Worm (Caenorhabditis elegans): ENCODE measurements around the gene dhhc-9.

Gene dhhc-9

DNA sequence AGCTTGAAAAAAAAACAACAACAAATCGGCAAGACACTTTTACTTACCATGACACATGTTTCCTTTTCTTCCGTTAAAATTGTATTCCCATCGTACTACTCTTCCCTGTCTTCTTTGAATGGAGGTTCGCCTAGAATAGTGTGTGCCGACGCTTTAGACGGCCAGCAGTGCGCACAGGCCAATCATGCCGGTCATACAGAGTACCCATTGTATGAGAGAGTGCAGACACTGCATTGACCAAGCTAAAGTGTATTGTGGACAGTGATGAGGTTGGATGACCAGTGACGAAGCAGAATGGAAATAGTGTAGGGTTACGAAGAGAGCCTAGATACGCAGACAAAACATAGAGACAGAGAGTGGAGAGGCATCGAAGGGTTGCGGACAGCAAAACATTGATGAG lies at the start of gene dhhc-9:
TSS of gene dhhc-9 (minus strand) at position 154 of the 400 bp plus-strand sequence.
- TF ChIP-seq unc-120 (tag; optimal IDR thresholded peaks at IDR 0.05; ENCODE audit: poor library complexity, severe bottlenecking) (peak; percentile 17), nhr-237 (tag; optimal IDR thresholded peaks at IDR 0.05) (no peak), elt-3 (tag; optimal IDR thresholded peaks at IDR 0.05) (no peak), cnd-1 (tag; optimal IDR thresholded peaks at IDR 0.05) (peak; percentile 39), sptf-1 (tag; optimal IDR thresholded peaks at IDR 0.05) (peak; percentile 41), nhr-12 (tag; optimal IDR thresholded peaks at IDR 0.05) (no peak), blmp-1 (tag; optimal IDR thresholded peaks at IDR 0.05) (no peak), nhr-2 (tag; optimal IDR thresholded peaks at IDR 0.05) (peak; percentile 28), lin-13 (tag; optimal IDR thresholded peaks at IDR 0.05) (no peak), ham-2 (GFP tag; optimal IDR thresholded peaks at IDR 0.05) (peak; percentile 70), lin-32 (GFP tag; optimal IDR thresholded peaks at IDR 0.05) (no peak), pha-4 (tag; optimal IDR thresholded peaks at IDR 0.05) (peak; percentile 31), snpc-4 (tag; optimal IDR thresholded peaks at IDR 0.05) (no peak), bed-3 (GFP tag; optimal IDR thresholded peaks at IDR 0.05) (no peak), nhr-28 (tag; optimal IDR thresholded peaks at IDR 0.05) (no peak), zip-8 (tag; optimal IDR thresholded peaks at IDR 0.05) (no peak), unc-62 (GFP tag; optimal IDR thresholded peaks at IDR 0.05) (no peak), elt-1 (tag; optimal IDR thresholded peaks at IDR 0.05; ENCODE audit: borderline replicate concordance, insufficient read depth) (no peak), ceh-39 (tag; optimal IDR thresholded peaks at IDR 0.05) (no peak), tbx-8 (GFP tag; optimal IDR thresholded peaks at IDR 0.05) (no peak), ceh-83 (GFP tag; optimal IDR thresholded peaks at IDR 0.05) (no peak), M03D4.4 (tag; optimal IDR thresholded peaks at IDR 0.05) (no peak), ztf-11 (tag; optimal IDR thresholded peaks at IDR 0.05) (no peak), unc-39 (tag; optimal IDR thresholded peaks at IDR 0.05) (no peak), flh-1 (GFP tag; optimal IDR thresholded peaks at IDR 0.05) (no peak), ces-1 (GFP tag; optimal IDR thresholded peaks at IDR 0.05) (peak; percentile 76), drap-1 (GFP tag; optimal IDR thresholded peaks at IDR 0.05) (no peak), nhr-76 (tag; optimal IDR thresholded peaks at IDR 0.05) (no peak), mep-1 (tag; optimal IDR thresholded peaks at IDR 0.05) (peak; percentile 14), ceh-43 (GFP tag; optimal IDR thresholded peaks at IDR 0.05) (no peak), mls-2 (tag; optimal IDR thresholded peaks at IDR 0.05) (peak; percentile 70), lsy-2 (tag; optimal IDR thresholded peaks at IDR 0.05) (no peak), hlh-1 (tag; optimal IDR thresholded peaks at IDR 0.05) (no peak), mab-5 (tag; optimal IDR thresholded peaks at IDR 0.05) (no peak), sem-2 (GFP tag; optimal IDR thresholded peaks at IDR 0.05) (no peak)

- TF ChIP-seq M03D4.4 (tag; optimal IDR thresholded peaks at IDR 0.05), result no peak
- TF ChIP-seq sem-2 (GFP tag; optimal IDR thresholded peaks at IDR 0.05), result no peak
- no peak for TF ChIP-seq flh-1 (GFP tag; optimal IDR thresholded peaks at IDR 0.05)
- no peak for TF ChIP-seq drap-1 (GFP tag; optimal IDR thresholded peaks at IDR 0.05)
- TF ChIP-seq ces-1 (GFP tag; optimal IDR thresholded peaks at IDR 0.05), result peak; percentile 42
Observed at ce11 chrX:2450994-2451393, 49.2 kb upstream of the dhhc-9 start.

ce11 chrX:2447214-2447613 lies 45.4 kb upstream of the dhhc-9 start:
- TF ChIP-seq zip-8 (tag; optimal IDR thresholded peaks at IDR 0.05) (no peak), ceh-43 (GFP tag; optimal IDR thresholded peaks at IDR 0.05) (no peak), lsy-2 (tag; optimal IDR thresholded peaks at IDR 0.05) (no peak), lin-13 (tag; optimal IDR thresholded peaks at IDR 0.05) (no peak), unc-39 (tag; optimal IDR thresholded peaks at IDR 0.05) (no peak), elt-3 (tag; optimal IDR thresholded peaks at IDR 0.05) (no peak), unc-62 (GFP tag; optimal IDR thresholded peaks at IDR 0.05) (no peak), tbx-8 (GFP tag; optimal IDR thresholded peaks at IDR 0.05) (no peak), mab-5 (tag; optimal IDR thresholded peaks at IDR 0.05) (no peak), hlh-1 (tag; optimal IDR thresholded peaks at IDR 0.05) (no peak), bed-3 (GFP tag; optimal IDR thresholded peaks at IDR 0.05) (no peak), mls-2 (tag; optimal IDR thresholded peaks at IDR 0.05) (no peak)

DNA sequence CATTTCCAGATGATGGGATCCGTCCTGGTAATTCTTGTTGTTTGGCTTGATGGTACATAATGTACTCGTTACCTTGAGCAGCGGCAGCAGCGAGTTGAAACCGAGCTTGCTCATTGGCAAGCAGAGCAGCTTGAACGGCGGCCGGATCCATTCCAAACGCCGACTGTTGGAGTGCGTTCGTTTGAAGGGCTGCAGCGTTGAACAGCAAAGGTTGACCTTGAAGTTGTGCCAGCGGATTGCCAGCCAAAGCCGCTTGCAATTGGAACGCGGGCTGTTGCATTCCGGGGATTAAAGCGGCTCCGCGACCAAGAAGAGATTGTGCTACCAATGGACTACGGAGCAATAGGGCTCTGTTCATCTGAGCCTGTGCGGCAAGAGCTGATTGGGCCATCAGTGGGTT lies 44.3 kb upstream of the dhhc-9 start:
- TF ChIP-seq snpc-4 (tag; optimal IDR thresholded peaks at IDR 0.05), result no peak
- TF ChIP-seq flh-1 (GFP tag; optimal IDR thresholded peaks at IDR 0.05), result no peak
- TF ChIP-seq tbx-8 (GFP tag; optimal IDR thresholded peaks at IDR 0.05), result no peak
- TF ChIP-seq nhr-2 (tag; optimal IDR thresholded peaks at IDR 0.05), result no peak
- TF ChIP-seq nhr-76 (tag; optimal IDR thresholded peaks at IDR 0.05), result no peak
- TF ChIP-seq ces-1 (GFP tag; optimal IDR thresholded peaks at IDR 0.05), result no peak
- TF ChIP-seq unc-62 (GFP tag; optimal IDR thresholded peaks at IDR 0.05), result no peak
- no peak for TF ChIP-seq zip-8 (tag; optimal IDR thresholded peaks at IDR 0.05)
